Fruit fly (Drosophila melanogaster) whole organism, wandering third instar larva: ENCODE results near the gene CG34409.

Experiments used
- Abd-B ChIP-seq: fragments of >200 bp; optimal IDR thresholded peaks from 2 replicates; lab custom pipeline; 2017; ENCODE audit warnings: missing biosample characterization, missing genetic modification characterization
- CG9705 ChIP-seq: fragments of 200-800 bp; sonication (Bioruptor generic); optimal IDR thresholded peaks from 2 replicates; lab custom pipeline; 2018; ENCODE audit warnings: missing biosample characterization, mild to moderate bottlenecking, missing genetic modification characterization
- CrebA ChIP-seq: fragments of 200-800 bp; sonication (Bioruptor generic); optimal IDR thresholded peaks from 2 replicates; lab custom pipeline; 2016; ENCODE audit warnings: missing biosample characterization, mild to moderate bottlenecking, missing genetic modification characterization, borderline replicate concordance
- Dfd ChIP-seq: fragments of >200 bp; optimal IDR thresholded peaks from 2 replicates; lab custom pipeline; 2017; ENCODE audit warnings: missing biosample characterization, missing genetic modification characterization
- Dif ChIP-seq: fragments of 200-275, 200-300 bp; sonication (Bioruptor generic); optimal IDR thresholded peaks from 2 replicates; lab custom pipeline; 2018; ENCODE audit warnings: missing biosample characterization, missing genetic modification characterization; ENCODE audit not compliant: partially characterized antibody
- GATAd ChIP-seq: sonication (Bioruptor generic); optimal IDR thresholded peaks from 2 replicates; lab custom pipeline; 2016; ENCODE audit warnings: missing biosample characterization, missing genetic modification characterization
- HLH106 ChIP-seq: fragments of 200-800 bp; optimal IDR thresholded peaks from 3 replicates; lab custom pipeline; 2019; ENCODE audit warnings: missing biosample characterization, mild to moderate bottlenecking, missing genetic modification characterization, moderate library complexity
- Hnf4 ChIP-seq: fragments of 200-800 bp; sonication (Bioruptor generic); optimal IDR thresholded peaks from 2 replicates; lab custom pipeline; 2016; ENCODE audit warnings: missing biosample characterization, mild to moderate bottlenecking, missing genetic modification characterization
- Hr78 ChIP-seq: fragments of >200 bp; optimal IDR thresholded peaks from 2 replicates; lab custom pipeline; 2017; ENCODE audit warnings: missing biosample characterization, missing genetic modification characterization
- Hr83 ChIP-seq: fragments of 200-300 bp; sonication (Bioruptor generic); optimal IDR thresholded peaks from 2 replicates; lab custom pipeline; 2016; ENCODE audit warnings: missing biosample characterization, mild to moderate bottlenecking, missing genetic modification characterization, moderate library complexity; ENCODE audit not compliant: poor library complexity, severe bottlenecking
- Jra ChIP-seq: sonication (Bioruptor generic); optimal IDR thresholded peaks from 2 replicates; lab custom pipeline; 2016; ENCODE audit warnings: missing biosample characterization, missing genetic modification characterization
- Mio ChIP-seq: sonication (Bioruptor generic); optimal IDR thresholded peaks from 2 replicates; lab custom pipeline; 2016; ENCODE audit warnings: missing biosample characterization, missing genetic modification characterization
- Myc ChIP-seq: fragments of >200 bp; optimal IDR thresholded peaks from 2 replicates; lab custom pipeline; 2017
- N ChIP-seq: fragments of >200 bp; optimal IDR thresholded peaks from 2 replicates; lab custom pipeline; 2018; ENCODE audit warnings: missing biosample characterization, missing external identifiers, missing genetic modification characterization
- OdsH ChIP-seq: fragments of 200-800 bp; sonication (Bioruptor generic); optimal IDR thresholded peaks from 2 replicates; lab custom pipeline; 2016; ENCODE audit warnings: missing biosample characterization, mild to moderate bottlenecking, missing genetic modification characterization
- Rel ChIP-seq, 2 experiments: fragments of 200-800 bp; sonication (Bioruptor generic) in 1 of 2; optimal IDR thresholded peaks; 2 replicates in 1 of 2; 3 replicates in 1 of 2; lab custom pipeline; 2016 to 2019; ENCODE audit warnings: mild to moderate bottlenecking in 2 of 2, missing biosample characterization in 2 of 2, missing genetic modification characterization in 2 of 2, moderate library complexity in 1 of 2
- Sp1 ChIP-seq: fragments of 200-800 bp; sonication (Bioruptor generic); optimal IDR thresholded peaks from 3 replicates; lab custom pipeline; 2019; ENCODE audit warnings: missing biosample characterization, mild to moderate bottlenecking, missing genetic modification characterization, moderate library complexity
- Vsx2 ChIP-seq: fragments of 200-300, 225-300 bp; sonication (Bioruptor generic); optimal IDR thresholded peaks from 2 replicates; lab custom pipeline; 2018; ENCODE audit warnings: missing biosample characterization, missing genetic modification characterization; ENCODE audit not compliant: partially characterized antibody
- br ChIP-seq: fragments of 200-800 bp; sonication (Bioruptor generic); optimal IDR thresholded peaks from 2 replicates; lab custom pipeline; 2016; ENCODE audit warnings: missing biosample characterization, missing genetic modification characterization
- brk ChIP-seq: fragments of 200-800 bp; sonication (Bioruptor generic); optimal IDR thresholded peaks from 2 replicates; lab custom pipeline; 2016; ENCODE audit warnings: missing biosample characterization, mild to moderate bottlenecking, missing genetic modification characterization
- dl ChIP-seq, 2 experiments: fragments of 175-275, 200-275 bp in 1 of 2; fragments of 200-275 bp in 1 of 2; sonication (Bioruptor generic); optimal IDR thresholded peaks; lab custom pipeline; 2018; ENCODE audit warnings: mild to moderate bottlenecking in 2 of 2, missing biosample characterization in 2 of 2, missing genetic modification characterization in 2 of 2, moderate library complexity in 2 of 2; ENCODE audit not compliant: partially characterized antibody in 2 of 2, insufficient read depth in 1 of 2
- dmrt93B ChIP-seq: fragments of 200-800 bp; sonication (Bioruptor generic); optimal IDR thresholded peaks from 2 replicates; lab custom pipeline; 2018; ENCODE audit warnings: missing biosample characterization, mild to moderate bottlenecking, missing genetic modification characterization
- dsf ChIP-seq: sonication (Bioruptor generic); optimal IDR thresholded peaks from 2 replicates; lab custom pipeline; 2016; ENCODE audit warnings: missing biosample characterization, missing genetic modification characterization, borderline replicate concordance
- ey ChIP-seq: fragments of 200-800 bp; sonication (Bioruptor generic); optimal IDR thresholded peaks from 2 replicates; lab custom pipeline; 2016; ENCODE audit warnings: missing biosample characterization, missing genetic modification characterization
- foxo ChIP-seq, 2 experiments: fragments of 200-800 bp; sonication (Bioruptor generic); optimal IDR thresholded peaks; 2 replicates in 1 of 2; 3 replicates in 1 of 2; lab custom pipeline; 2016 to 2017; ENCODE audit warnings: missing biosample characterization in 2 of 2, missing genetic modification characterization in 2 of 2
- h ChIP-seq: fragments of 200-800 bp; sonication (Bioruptor generic); optimal IDR thresholded peaks from 3 replicates; lab custom pipeline; 2016; ENCODE audit warnings: missing biosample characterization, mild to moderate bottlenecking, missing genetic modification characterization
- jim ChIP-seq: fragments of 175-275, 200-325 bp; sonication (Bioruptor generic); optimal IDR thresholded peaks from 2 replicates; lab custom pipeline; 2016; ENCODE audit warnings: missing biosample characterization, mild to moderate bottlenecking, missing genetic modification characterization
- lola ChIP-seq: fragments of >200 bp; optimal IDR thresholded peaks from 2 replicates; lab custom pipeline; 2017; ENCODE audit warnings: missing biosample characterization, missing genetic modification characterization
- psq ChIP-seq: fragments of 200-800 bp; sonication (Bioruptor generic); optimal IDR thresholded peaks from 3 replicates; lab custom pipeline; 2017; ENCODE audit warnings: missing biosample characterization, mild to moderate bottlenecking, missing genetic modification characterization, moderate library complexity
- rgr ChIP-seq: fragments of 200-800 bp; sonication (Bioruptor generic); optimal IDR thresholded peaks from 3 replicates; lab custom pipeline; 2016; ENCODE audit warnings: missing biosample characterization, mild to moderate bottlenecking, missing genetic modification characterization
- sage ChIP-seq: fragments of 200-800 bp; sonication (Bioruptor generic); optimal IDR thresholded peaks from 2 replicates; lab custom pipeline; 2016; ENCODE audit warnings: missing biosample characterization, mild to moderate bottlenecking, missing genetic modification characterization
- sv ChIP-seq: fragments of 200-800 bp; sonication (Bioruptor generic); optimal IDR thresholded peaks from 3 replicates; lab custom pipeline; 2016; ENCODE audit warnings: missing biosample characterization, missing genetic modification characterization
- tai ChIP-seq: sonication (Bioruptor generic); optimal IDR thresholded peaks from 2 replicates; lab custom pipeline; 2016; ENCODE audit warnings: missing biosample characterization, missing genetic modification characterization
- usp ChIP-seq: fragments of >200 bp; optimal IDR thresholded peaks from 2 replicates; lab custom pipeline; 2017; ENCODE audit warnings: missing biosample characterization, missing genetic modification characterization
- woc ChIP-seq: sonication (Bioruptor generic); optimal IDR thresholded peaks from 2 replicates; lab custom pipeline; 2016; ENCODE audit warnings: missing biosample characterization, mild to moderate bottlenecking, missing genetic modification characterization

Gene CG34409

dm6 chr3R:9762955-9763931 is 17.1 kb upstream of the CG34409 start, which contains the start of the genes Snap24 and CG8478:
Gene Snap24 (minus strand): TSS chr3R:9763150.
Gene CG8478 (plus strand): TSS chr3R:9763650.
- no peak for TF ChIP-seq foxo (GFP tag; optimal IDR thresholded peaks at IDR 0.05; lab: Kevin White, UChicago)
- no peak for TF ChIP-seq h
- TF ChIP-seq Hr78 = no peak
- no peak for TF ChIP-seq Sp1 (GFP tag; lab: Kevin White, UChicago)
- no peak for TF ChIP-seq br (GFP tag; lab: Kevin White, UChicago)
- no peak for TF ChIP-seq lola (GFP tag; lab: Kevin White, UChicago)
- no peak for TF ChIP-seq jim
- no peak for TF ChIP-seq Dif (GFP tag; lab: Kevin White, UChicago)
- no peak for TF ChIP-seq usp (GFP tag; lab: Kevin White, UChicago)
- peak; percentile 8 for TF ChIP-seq N (GFP tag; lab: Kevin White, UChicago)
- TF ChIP-seq sv = no peak
- TF ChIP-seq dsf (GFP tag; lab: Kevin White, UChicago) = no peak
- TF ChIP-seq tai = no peak
- no peak for TF ChIP-seq Dfd (GFP tag; lab: Kevin White, UChicago)
- TF ChIP-seq Rel (GFP tag; optimal IDR thresholded peaks at IDR 0.05; lab: Kevin White, UChicago) = no peak
- peak; percentile 31 for TF ChIP-seq Rel (tag; optimal IDR thresholded peaks at IDR 0.05; lab: Kevin White, UChicago)
- TF ChIP-seq OdsH (GFP tag; lab: Kevin White, UChicago) = no peak
- TF ChIP-seq Myc = peak; percentile 2
- no peak for TF ChIP-seq Vsx2 (GFP tag; lab: Kevin White, UChicago)
- no peak for TF ChIP-seq psq
- TF ChIP-seq Abd-B (GFP tag; lab: Kevin White, UChicago) = no peak
- TF ChIP-seq dl (GFP tag; optimal IDR thresholded peaks at IDR 0.05; lab: Kevin White, UChicago; ENCODE audit: insufficient read depth in 1 of 2, partially characterized antibody in 2 of 2) = no peak
- no peak for TF ChIP-seq CrebA
- TF ChIP-seq brk (GFP tag; lab: Kevin White, UChicago) = no peak
- TF ChIP-seq HLH106 (tag; lab: Kevin White, UChicago) = no peak
- TF ChIP-seq Hr83 (GFP tag; lab: Kevin White, UChicago) = no peak
- peak; percentile 64 for TF ChIP-seq Jra (GFP tag; lab: Kevin White, UChicago)
- no peak for TF ChIP-seq sage
- no peak for TF ChIP-seq GATAd (GFP tag; lab: Kevin White, UChicago)
- TF ChIP-seq CG9705 (GFP tag; lab: Kevin White, UChicago) = no peak
- no peak for TF ChIP-seq woc (GFP tag; lab: Kevin White, UChicago)
- TF ChIP-seq rgr = no peak
- no peak for TF ChIP-seq Mio (GFP tag; lab: Kevin White, UChicago)
- TF ChIP-seq dmrt93B = no peak
- no peak for TF ChIP-seq Hnf4 (GFP tag; lab: Kevin White, UChicago)
- TF ChIP-seq ey (GFP tag; lab: Kevin White, UChicago) = no peak

- no peak for TF ChIP-seq N (GFP tag; lab: Kevin White, UChicago)
- TF ChIP-seq dl (GFP tag; optimal IDR thresholded peaks at IDR 0.05; lab: Kevin White, UChicago; ENCODE audit: insufficient read depth in 1 of 2, partially characterized antibody in 2 of 2) = no peak
- TF ChIP-seq jim = no peak
- TF ChIP-seq foxo (GFP tag; optimal IDR thresholded peaks at IDR 0.05; lab: Kevin White, UChicago) = no peak
- TF ChIP-seq Myc = peak; percentile 79
- TF ChIP-seq CrebA = no peak
- TF ChIP-seq Mio (GFP tag; lab: Kevin White, UChicago) = no peak
- TF ChIP-seq sv = no peak
- TF ChIP-seq woc (GFP tag; lab: Kevin White, UChicago) = no peak
- TF ChIP-seq OdsH (GFP tag; lab: Kevin White, UChicago) = peak; percentile 20
These were observed 13.4 kb upstream of the CG34409 start, which contains the start of gene Mpi for dm6 chr3R:9759360-9760191. Gene Mpi (plus strand): TSS chr3R:9759622.
